Fruit fly (Drosophila melanogaster): ENCODE data around the gene msl-2.
A peak's percentile ranks its signal among the peaks of the same experiment; 100 is the strongest.

The msl-2 gene

dm6 chr2L:3461760-3462159 lies 4.2 kb downstream of the msl-2 start, which contains the start of gene CG3246:
CG3246 (minus strand) TSS chr2L:3461952.
- no peak for TF ChIP-seq Ets98B (GFP tag; IDR thresholded peaks at IDR 0.05)
- TF ChIP-seq rn (GFP tag; IDR thresholded peaks at IDR 0.05) = no peak
- TF ChIP-seq CG4496 (GFP tag; IDR thresholded peaks at IDR 0.05) = no peak
- TF ChIP-seq CG13204 (GFP tag; optimal IDR thresholded peaks at IDR 0.05) = no peak
- TF ChIP-seq fd96Ca (GFP tag; IDR thresholded peaks at IDR 0.05) = no peak
- no peak for TF ChIP-seq Pif1B (GFP tag; optimal IDR thresholded peaks at IDR 0.05)
- TF ChIP-seq CG32121 (GFP tag; IDR thresholded peaks at IDR 0.05) = no peak
- TF ChIP-seq CG15710 (tag; optimal IDR thresholded peaks at IDR 0.05) = no peak
- TF ChIP-seq CG14655 (GFP tag; optimal IDR thresholded peaks at IDR 0.05) = no peak
- no peak for TF ChIP-seq CG10348 (GFP tag; IDR thresholded peaks at IDR 0.05)
- TF ChIP-seq D1 (tag; optimal IDR thresholded peaks at IDR 0.05) = no peak
- TF ChIP-seq CG17806 (tag; optimal IDR thresholded peaks at IDR 0.05) = no peak
- no peak for TF ChIP-seq EcR (GFP tag; optimal IDR thresholded peaks at IDR 0.05)
- TF ChIP-seq CG8301 (tag; optimal IDR thresholded peaks at IDR 0.05) = no peak
- TF ChIP-seq CG9948 (tag; optimal IDR thresholded peaks at IDR 0.05) = no peak
- no peak for TF ChIP-seq Pif1A (GFP tag; optimal IDR thresholded peaks at IDR 0.05)
- no peak for TF ChIP-seq Snoo (tag; optimal IDR thresholded peaks at IDR 0.05)
- TF ChIP-seq gl (tag; optimal IDR thresholded peaks at IDR 0.05) = no peak

dm6 chr2L:3457007-3457406 lies 8.9 kb downstream of the msl-2 start, which contains the start of the genes Cog3 and Sec5:
Cog3 (minus strand) TSS chr2L:3457064.
Sec5 (plus strand) TSS chr2L:3457302.
- no peak; the same call in 1 of the 2 replicates for TF ChIP-seq Ets98B (GFP tag; IDR thresholded peaks at IDR 0.05)
- no peak for TF ChIP-seq CG14655 (GFP tag; optimal IDR thresholded peaks at IDR 0.05)
- TF ChIP-seq D1 (tag; optimal IDR thresholded peaks at IDR 0.05) = no peak
- TF ChIP-seq CG10348 (GFP tag; IDR thresholded peaks at IDR 0.05) = no peak
- no peak for TF ChIP-seq CG34367 (tag; optimal IDR thresholded peaks at IDR 0.05)
- peak; percentile 73 for TF ChIP-seq CG15710 (tag; optimal IDR thresholded peaks at IDR 0.05)
- TF ChIP-seq CG4496 (GFP tag; IDR thresholded peaks at IDR 0.05) = peak; percentile 55; the same call in 2 of the 3 replicates
- TF ChIP-seq gl (tag; optimal IDR thresholded peaks at IDR 0.05) = no peak
- TF ChIP-seq EcR (GFP tag; optimal IDR thresholded peaks at IDR 0.05) = no peak
- TF ChIP-seq Pif1A (GFP tag; optimal IDR thresholded peaks at IDR 0.05) = no peak
- TF ChIP-seq CG9948 (tag; optimal IDR thresholded peaks at IDR 0.05) = peak; percentile 47
- no peak for TF ChIP-seq rn (GFP tag; IDR thresholded peaks at IDR 0.05)
- no peak for TF ChIP-seq CG8301 (tag; optimal IDR thresholded peaks at IDR 0.05)
- TF ChIP-seq CG32121 (GFP tag; IDR thresholded peaks at IDR 0.05) = peak; percentile 63
- no peak for TF ChIP-seq CG8159 (tag; optimal IDR thresholded peaks at IDR 0.05)
- no peak for TF ChIP-seq CG13204 (GFP tag; optimal IDR thresholded peaks at IDR 0.05)
- TF ChIP-seq CG12605 (GFP tag; IDR thresholded peaks at IDR 0.05) = no peak
- TF ChIP-seq CG17806 (tag; optimal IDR thresholded peaks at IDR 0.05) = peak; percentile 48
- peak; percentile 59 for TF ChIP-seq Snoo (tag; optimal IDR thresholded peaks at IDR 0.05)
- TF ChIP-seq fd96Ca (GFP tag; IDR thresholded peaks at IDR 0.05) = peak; percentile 59; the same call in 2 of the 3 replicates
- no peak for TF ChIP-seq Pif1B (GFP tag; optimal IDR thresholded peaks at IDR 0.05)

dm6 chr2L:3452286-3452685 lies 13.6 kb downstream of the msl-2 start, which contains the start of gene CG12795:
CG12795 (plus strand) TSS chr2L:3452466.
- no peak for TF ChIP-seq Pif1A (GFP tag; optimal IDR thresholded peaks at IDR 0.05)
- no peak for TF ChIP-seq CG13204 (GFP tag; optimal IDR thresholded peaks at IDR 0.05)

- TF ChIP-seq CG8159 (tag; optimal IDR thresholded peaks at IDR 0.05) = no peak
- no peak for TF ChIP-seq gl (tag; optimal IDR thresholded peaks at IDR 0.05)
- no peak for TF ChIP-seq CG13204 (GFP tag; optimal IDR thresholded peaks at IDR 0.05)
- no peak for TF ChIP-seq CG8301 (tag; optimal IDR thresholded peaks at IDR 0.05)
- TF ChIP-seq Pif1B (GFP tag; optimal IDR thresholded peaks at IDR 0.05) = no peak
These were observed 16.2 kb downstream of the msl-2 start, which contains the start of gene Snx1 for dm6 chr2L:3449555-3450320. Snx1 (plus strand) TSS chr2L:3449683.

- TF ChIP-seq CG8159 (tag; optimal IDR thresholded peaks at IDR 0.05) = no peak
- no peak for TF ChIP-seq gl (tag; optimal IDR thresholded peaks at IDR 0.05)
- no peak for TF ChIP-seq fd96Ca (GFP tag; IDR thresholded peaks at IDR 0.05)
- no peak for TF ChIP-seq Ets98B (GFP tag; IDR thresholded peaks at IDR 0.05)
- TF ChIP-seq CG34367 (tag; optimal IDR thresholded peaks at IDR 0.05) = no peak
- TF ChIP-seq EcR (GFP tag; optimal IDR thresholded peaks at IDR 0.05) = no peak
- TF ChIP-seq CG14655 (GFP tag; optimal IDR thresholded peaks at IDR 0.05) = no peak
- TF ChIP-seq CG9948 (tag; optimal IDR thresholded peaks at IDR 0.05) = no peak
These were observed 20.3 kb downstream of the msl-2 start, which contains the start of gene CG2772 for dm6 chr2L:3445655-3446054. CG2772 (plus strand) TSS chr2L:3445992.

dm6 chr2L:3444789-3445188 lies 21.1 kb downstream of the msl-2 start:
- TF ChIP-seq Pif1A (GFP tag; optimal IDR thresholded peaks at IDR 0.05) (no peak), CG15710 (tag; optimal IDR thresholded peaks at IDR 0.05) (peak; percentile 70), CG34367 (tag; optimal IDR thresholded peaks at IDR 0.05) (peak; percentile 69), CG4496 (GFP tag; IDR thresholded peaks at IDR 0.05) (peak; percentile 88), CG9948 (tag; optimal IDR thresholded peaks at IDR 0.05) (peak; percentile 71), CG8301 (tag; optimal IDR thresholded peaks at IDR 0.05) (peak; percentile 84), Ets98B (GFP tag; IDR thresholded peaks at IDR 0.05) (peak; percentile 88), Snoo (tag; optimal IDR thresholded peaks at IDR 0.05) (peak; percentile 43), Pif1B (GFP tag; optimal IDR thresholded peaks at IDR 0.05) (no peak), CG13204 (GFP tag; optimal IDR thresholded peaks at IDR 0.05) (no peak), D1 (tag; optimal IDR thresholded peaks at IDR 0.05) (peak; percentile 11), rn (GFP tag; IDR thresholded peaks at IDR 0.05) (peak; percentile 73), gl (tag; optimal IDR thresholded peaks at IDR 0.05) (peak; percentile 45), CG17806 (tag; optimal IDR thresholded peaks at IDR 0.05) (peak; percentile 73), CG32121 (GFP tag; IDR thresholded peaks at IDR 0.05) (peak; percentile 79), fd96Ca (GFP tag; IDR thresholded peaks at IDR 0.05) (peak; percentile 89), EcR (GFP tag; optimal IDR thresholded peaks at IDR 0.05) (no peak), CG12605 (GFP tag; IDR thresholded peaks at IDR 0.05) (peak; percentile 80), CG10348 (GFP tag; IDR thresholded peaks at IDR 0.05) (peak; percentile 27; the same call in 1 of the 2 replicates), CG8159 (tag; optimal IDR thresholded peaks at IDR 0.05) (no peak), CG14655 (GFP tag; optimal IDR thresholded peaks at IDR 0.05) (no peak)
